Fruit fly (Drosophila melanogaster) whole organism, embryonic: ENCODE data around the gene Oatp30B.

Source experiments
- ATbp ChIP-seq: fragments of 200-800 bp; sonication (Bioruptor generic); optimal IDR thresholded peaks from 2 replicates; lab custom pipeline; 2017; ENCODE audit warnings: missing biosample characterization, mild to moderate bottlenecking, missing genetic modification characterization, missing genetic modification reagents
- Bdp1 ChIP-seq: fragments of 200-800 bp; sonication (Bioruptor generic); optimal IDR thresholded peaks from 3 replicates; lab custom pipeline; 2016; ENCODE audit warnings: missing biosample characterization, missing genetic modification characterization
- CG11504 ChIP-seq: fragments of 200-800 bp; sonication (Bioruptor generic); optimal IDR thresholded peaks from 3 replicates; lab custom pipeline; 2019; ENCODE audit warnings: missing biosample characterization, mild to moderate bottlenecking, missing genetic modification characterization, moderate library complexity
- CG12155 ChIP-seq: fragments of 200-800 bp; sonication (Bioruptor generic); optimal IDR thresholded peaks from 3 replicates; lab custom pipeline; 2016; ENCODE audit warnings: missing biosample characterization, missing genetic modification characterization
- CG12769 ChIP-seq: fragments of 200-800 bp; sonication (Bioruptor generic); optimal IDR thresholded peaks from 2 replicates; lab custom pipeline; 2019; ENCODE audit warnings: missing biosample characterization, mild to moderate bottlenecking, missing genetic modification characterization, moderate library complexity
- CG14014 ChIP-seq: fragments of 200-800 bp; sonication (Bioruptor generic); IDR thresholded peaks from 2 replicates; pipeline ENCODE4 v1.3.6; 2022; ENCODE audit warnings: missing biosample characterization, missing genetic modification characterization
- CG15479 ChIP-seq: fragments of 200-800 bp; sonication (Bioruptor generic); optimal IDR thresholded peaks from 3 replicates; lab custom pipeline; 2019; ENCODE audit warnings: missing biosample characterization, mild to moderate bottlenecking, missing genetic modification characterization, moderate library complexity
- CG17612 ChIP-seq: fragments of 200-800 bp; sonication (Bioruptor generic); IDR thresholded peaks from 2 replicates; pipeline ENCODE4 v1.3.6; 2022; ENCODE audit warnings: missing biosample characterization, missing genetic modification characterization
- CG2199 ChIP-seq: fragments of 200-800 bp; sonication (Bioruptor generic); IDR thresholded peaks from 3 replicates; pipeline ENCODE4 v1.3.6; 2022; ENCODE audit warnings: missing biosample characterization, missing genetic modification characterization
- CG2678 ChIP-seq: fragments of 200-800 bp; sonication (Bioruptor generic); optimal IDR thresholded peaks from 3 replicates; lab custom pipeline; 2019; ENCODE audit warnings: missing biosample characterization, mild to moderate bottlenecking, missing genetic modification characterization, moderate library complexity
- CG30403 ChIP-seq: fragments of 200-800 bp; sonication (Bioruptor generic); optimal IDR thresholded peaks from 3 replicates; lab custom pipeline; 2016; ENCODE audit warnings: missing biosample characterization, missing genetic modification characterization
- CG3163 ChIP-seq: fragments of 200-800 bp; sonication (Bioruptor generic); optimal IDR thresholded peaks from 3 replicates; lab custom pipeline; 2016; ENCODE audit warnings: missing biosample characterization, missing genetic modification characterization
- CG33557 ChIP-seq: fragments of 200-800 bp; sonication (Bioruptor generic); optimal IDR thresholded peaks from 2 replicates; lab custom pipeline; 2019; ENCODE audit warnings: missing biosample characterization, mild to moderate bottlenecking, missing genetic modification characterization, moderate library complexity
- CG34422 ChIP-seq: fragments of 200-800 bp; sonication (Bioruptor generic); IDR thresholded peaks from 3 replicates; pipeline ENCODE4 v1.3.6; 2022; ENCODE audit warnings: missing biosample characterization, missing genetic modification characterization
- CG4282 ChIP-seq: fragments of 200-800 bp; sonication (Bioruptor generic); optimal IDR thresholded peaks from 2 replicates; lab custom pipeline; 2016; ENCODE audit warnings: missing biosample characterization, missing genetic modification characterization
- CG4360 ChIP-seq: fragments of 200-800 bp; sonication (Bioruptor generic); IDR thresholded peaks from 2 replicates; pipeline ENCODE4 v1.3.6; 2022; ENCODE audit warnings: missing biosample characterization, missing genetic modification characterization
- CG43689 ChIP-seq: fragments of 200-800 bp; sonication (Bioruptor generic); IDR thresholded peaks from 2 replicates; pipeline ENCODE4 v1.3.6; 2022; ENCODE audit warnings: missing biosample characterization, missing genetic modification characterization
- CG4424 ChIP-seq: fragments of 200-800 bp; sonication (Bioruptor generic); optimal IDR thresholded peaks from 3 replicates; lab custom pipeline; 2016; ENCODE audit warnings: missing biosample characterization, missing genetic modification characterization
- CG4617 ChIP-seq: fragments of 200-800 bp; sonication (Bioruptor generic); optimal IDR thresholded peaks from 3 replicates; lab custom pipeline; 2016; ENCODE audit warnings: missing biosample characterization, missing genetic modification characterization, borderline replicate concordance
- CG7839 ChIP-seq: fragments of 200-800 bp; sonication (Bioruptor generic); optimal IDR thresholded peaks from 3 replicates; lab custom pipeline; 2018; ENCODE audit warnings: missing biosample characterization, mild to moderate bottlenecking, missing genetic modification characterization, moderate library complexity
- CG8290 ChIP-seq, 3 experiments: fragments of 200-800 bp; sonication (Bioruptor generic); optimal IDR thresholded peaks; 2 replicates each; lab custom pipeline; 2016 to 2019; ENCODE audit warnings: missing biosample characterization in 3 of 3, missing genetic modification characterization in 3 of 3, mild to moderate bottlenecking in 2 of 3, moderate library complexity in 1 of 3
- CG8388 ChIP-seq: fragments of 200-800 bp; sonication (Bioruptor generic); optimal IDR thresholded peaks from 2 replicates; lab custom pipeline; 2019; ENCODE audit warnings: missing biosample characterization, mild to moderate bottlenecking, missing genetic modification characterization, moderate library complexity
- Chrac-16 ChIP-seq: fragments of 200-800 bp; sonication (Bioruptor generic); optimal IDR thresholded peaks from 3 replicates; lab custom pipeline; 2016; ENCODE audit warnings: missing biosample characterization, missing genetic modification characterization
- CoRest ChIP-seq: fragments of 200-800 bp; sonication (Bioruptor generic); optimal IDR thresholded peaks from 3 replicates; lab custom pipeline; 2018; ENCODE audit warnings: missing biosample characterization, mild to moderate bottlenecking, missing genetic modification characterization, moderate library complexity
- HmgD ChIP-seq: fragments of 200-800 bp; sonication (Bioruptor generic); optimal IDR thresholded peaks from 3 replicates; lab custom pipeline; 2016; ENCODE audit warnings: missing biosample characterization, missing genetic modification characterization
- Hmr ChIP-seq: fragments of 200-800 bp; sonication (Bioruptor generic); optimal IDR thresholded peaks from 3 replicates; lab custom pipeline; 2017; ENCODE audit warnings: mild to moderate bottlenecking, missing biosample characterization, missing genetic modification reagents, missing genetic modification characterization
- Hr3 ChIP-seq: fragments of 200-800 bp; sonication (Bioruptor generic); optimal IDR thresholded peaks from 3 replicates; lab custom pipeline; 2016; ENCODE audit warnings: missing biosample characterization, missing genetic modification characterization
- Hr51 ChIP-seq, 2 experiments: fragments of 200-800 bp; sonication (Bioruptor generic); optimal IDR thresholded peaks; 2 replicates in 1 of 2; 3 replicates in 1 of 2; lab custom pipeline; 2016 to 2018; ENCODE audit warnings: missing biosample characterization in 2 of 2, missing genetic modification characterization in 2 of 2, mild to moderate bottlenecking in 1 of 2, moderate library complexity in 1 of 2
- Kr ChIP-seq: fragments of 200-800 bp; sonication (Bioruptor generic); optimal IDR thresholded peaks from 2 replicates; lab custom pipeline; 2017; ENCODE audit warnings: missing biosample characterization, mild to moderate bottlenecking, missing genetic modification characterization
- Lpt ChIP-seq: fragments of >200 bp; optimal IDR thresholded peaks from 2 replicates; lab custom pipeline; 2018; ENCODE audit warnings: missing biosample characterization, missing genetic modification characterization
- Max ChIP-seq: fragments of 200-800 bp; sonication (Bioruptor generic); optimal IDR thresholded peaks from 2 replicates; lab custom pipeline; 2016; ENCODE audit warnings: missing biosample characterization, mild to moderate bottlenecking, missing genetic modification characterization
- Nf-YA ChIP-seq: fragments of 200-800 bp; sonication (Bioruptor generic); IDR thresholded peaks from 2 replicates; pipeline ENCODE4 v1.3.6; 2022; ENCODE audit warnings: missing biosample characterization, missing genetic modification characterization
- Sin3A ChIP-seq: fragments of >200 bp; optimal IDR thresholded peaks from 2 replicates; lab custom pipeline; 2018
- Sry-δ ChIP-seq: fragments of 200-800 bp; sonication (Bioruptor generic); optimal IDR thresholded peaks from 2 replicates; lab custom pipeline; 2016; ENCODE audit warnings: missing biosample characterization, missing genetic modification characterization
- ase ChIP-seq: fragments of 200-800 bp; sonication (Bioruptor generic); IDR thresholded peaks from 3 replicates; pipeline ENCODE4 v1.3.6; 2022; ENCODE audit warnings: missing biosample characterization, missing genetic modification characterization
- btn ChIP-seq: fragments of 200-800 bp; sonication (Bioruptor generic); optimal IDR thresholded peaks from 2 replicates; lab custom pipeline; 2016; ENCODE audit warnings: missing biosample characterization, missing genetic modification characterization
- dm ChIP-seq: fragments of 200-800 bp; sonication (Bioruptor generic); optimal IDR thresholded peaks from 3 replicates; lab custom pipeline; 2016; ENCODE audit warnings: missing biosample characterization, missing genetic modification characterization
- ems ChIP-seq: fragments of 200-800 bp; sonication (Bioruptor generic); optimal IDR thresholded peaks from 3 replicates; lab custom pipeline; 2016; ENCODE audit warnings: missing biosample characterization, missing genetic modification characterization
- en ChIP-seq: fragments of 200-800 bp; sonication (Bioruptor generic); optimal IDR thresholded peaks from 2 replicates; lab custom pipeline; 2016; ENCODE audit warnings: missing biosample characterization, missing genetic modification characterization
- ftz-f1 ChIP-seq: fragments of 200-800 bp; sonication (Bioruptor generic); optimal IDR thresholded peaks from 2 replicates; lab custom pipeline; 2016; ENCODE audit warnings: missing biosample characterization, missing genetic modification characterization
- grn ChIP-seq: fragments of 200-800 bp; sonication (Bioruptor generic); optimal IDR thresholded peaks from 3 replicates; lab custom pipeline; 2017; ENCODE audit warnings: missing biosample characterization, missing genetic modification characterization
- hkb ChIP-seq, 2 experiments: fragments of 200-800 bp in 1 of 2; fragments of >200 bp in 1 of 2; sonication (Bioruptor generic) in 1 of 2; IDR thresholded peaks in 1 of 2; optimal IDR thresholded peaks in 1 of 2; 2 replicates each; pipeline versions ENCODE4 v1.3.6 to Lab custom; 2017 to 2022; ENCODE audit warnings: missing biosample characterization in 1 of 2, missing genetic modification characterization in 1 of 2
- kah ChIP-seq: fragments of 200-800 bp; sonication (Bioruptor generic); optimal IDR thresholded peaks from 2 replicates; lab custom pipeline; 2018; ENCODE audit warnings: missing biosample characterization, mild to moderate bottlenecking, missing genetic modification characterization
- lab ChIP-seq: fragments of 200-800 bp; sonication (Bioruptor generic); optimal IDR thresholded peaks from 3 replicates; lab custom pipeline; 2017; ENCODE audit warnings: missing biosample characterization, missing genetic modification characterization, mild to moderate bottlenecking, moderate library complexity, missing genetic modification reagents
- lola ChIP-seq, 3 experiments: fragments of >200 bp in 2 of 3; fragments of 200-800 bp in 1 of 3; sonication (Bioruptor generic) in 1 of 3; optimal IDR thresholded peaks; 2 replicates each; lab custom pipeline; 2017 to 2019; ENCODE audit warnings: missing biosample characterization in 3 of 3, missing genetic modification characterization in 3 of 3, mild to moderate bottlenecking in 1 of 3, moderate library complexity in 1 of 3
- nom ChIP-seq: fragments of 200-800 bp; sonication (Bioruptor generic); optimal IDR thresholded peaks from 2 replicates; lab custom pipeline; 2017; ENCODE audit warnings: missing biosample characterization, missing genetic modification characterization, mild to moderate bottlenecking, moderate library complexity, missing genetic modification reagents
- sug ChIP-seq: fragments of 200-800 bp; optimal IDR thresholded peaks from 2 replicates; lab custom pipeline; 2019; ENCODE audit warnings: missing biosample characterization, mild to moderate bottlenecking, missing genetic modification characterization, moderate library complexity
- tup ChIP-seq: fragments of 200-800 bp; sonication (Bioruptor generic); optimal IDR thresholded peaks from 2 replicates; lab custom pipeline; 2016; ENCODE audit warnings: missing biosample characterization, mild to moderate bottlenecking, missing genetic modification characterization, moderate library complexity
- z ChIP-seq: fragments of 200-800 bp; sonication (Bioruptor generic); IDR thresholded peaks from 3 replicates; pipeline ENCODE4 v1.3.6; 2022; ENCODE audit warnings: missing biosample characterization, missing genetic modification characterization

Gene Oatp30B

dm6 chr2L:9525719-9526118 lies 4.7 kb downstream of the Oatp30B start (continued):
- TF ChIP-seq CG17612 (GFP tag; lab: Robert Waterston, UW) (peak; percentile 49; the same call in 1 of the 2 replicates), CG2678 (peak; percentile 91), CG43689 (GFP tag; lab: Robert Waterston, UW) (peak; percentile 73), CG8388 (GFP tag; lab: Kevin White, UChicago) (peak; percentile 63), btn (GFP tag; lab: Kevin White, UChicago) (peak; percentile 91), CoRest (tag; lab: Kevin White, UChicago) (peak; percentile 73), CG4282 (GFP tag; lab: Kevin White, UChicago) (peak; percentile 81), tup (GFP tag; lab: Kevin White, UChicago) (peak; percentile 73), CG2199 (GFP tag; lab: Robert Waterston, UW) (0 out of 3 replicates have a peak, but pooled peaks have one; percentile 75), CG14014 (GFP tag; lab: Robert Waterston, UW) (peak; percentile 89; the same call in 1 of the 2 replicates), CG11504 (tag; lab: Kevin White, UChicago) (peak; percentile 36), grn (peak; percentile 92), ase (GFP tag; lab: Robert Waterston, UW) (0 out of 3 replicates have a peak, but pooled peaks have one; percentile 15), kah (GFP tag; lab: Kevin White, UChicago) (peak; percentile 75), CG4617 (GFP tag; lab: Kevin White, UChicago) (peak; percentile 27), ATbp (peak; percentile 97), nom (GFP tag; lab: Kevin White, UChicago) (peak; percentile 83), CG3163 (GFP tag; lab: Kevin White, UChicago) (peak; percentile 78), Hr3 (GFP tag; lab: Kevin White, UChicago) (peak; percentile 51), hkb (optimal IDR thresholded peaks at IDR 0.05; lab: Kevin White, UChicago) (no peak), hkb (GFP tag; IDR thresholded peaks at IDR 0.05; lab: Robert Waterston, UW) (peak; percentile 90), ftz-f1 (GFP tag; lab: Kevin White, UChicago) (peak; percentile 58), dm (peak; percentile 45), CG15479 (GFP tag; lab: Kevin White, UChicago) (peak; percentile 50), HmgD (GFP tag; lab: Kevin White, UChicago) (peak; percentile 37), Nf-YA (peak; percentile 73), CG12769 (tag; lab: Kevin White, UChicago) (peak; percentile 93), CG4360 (peak; percentile 52; the same call in 1 of the 2 replicates), sug (tag; lab: Kevin White, UChicago) (peak; percentile 80), en (GFP tag; lab: Kevin White, UChicago) (peak; percentile 83), Hmr (peak; percentile 94), Chrac-16 (GFP tag; lab: Kevin White, UChicago) (peak; percentile 21), Bdp1 (GFP tag; lab: Kevin White, UChicago) (peak; percentile 85), Sry-δ (GFP tag; lab: Kevin White, UChicago) (peak; percentile 49), CG30403 (GFP tag; lab: Kevin White, UChicago) (peak; percentile 58), CG12155 (GFP tag; lab: Kevin White, UChicago) (peak; percentile 45), z (GFP tag; lab: Robert Waterston, UW) (peak; percentile 80), ems (peak; percentile 70), CG7839 (peak; percentile 52), Kr (GFP tag; lab: Kevin White, UChicago) (peak; percentile 82), CG34422 (peak; percentile 49; the same call in 1 of the 3 replicates), lab (GFP tag; lab: Kevin White, UChicago) (peak; percentile 97), CG33557 (peak; percentile 95), Lpt (no peak), CG4424 (GFP tag; lab: Kevin White, UChicago) (peak; percentile 79), Hr51 (GFP tag; optimal IDR thresholded peaks at IDR 0.05; lab: Kevin White, UChicago) (peak; percentile 41 to 90), lola (GFP tag; optimal IDR thresholded peaks at IDR 0.05; lab: Kevin White, UChicago) (peak in 1 of 3 experiments; percentile 82), CG8290 (GFP tag; optimal IDR thresholded peaks at IDR 0.05; lab: Kevin White, UChicago) (peak; percentile 81), CG8290 (tag; optimal IDR thresholded peaks at IDR 0.05; lab: Kevin White, UChicago) (peak; percentile 95 to 96), Sin3A (lab: Kevin White, UChicago) (no peak), Max (GFP tag; lab: Kevin White, UChicago) (peak; percentile 73)
